Worm (Caenorhabditis elegans): ENCODE results near the gene F14D2.7.

F14D2.7 gene

DNA sequence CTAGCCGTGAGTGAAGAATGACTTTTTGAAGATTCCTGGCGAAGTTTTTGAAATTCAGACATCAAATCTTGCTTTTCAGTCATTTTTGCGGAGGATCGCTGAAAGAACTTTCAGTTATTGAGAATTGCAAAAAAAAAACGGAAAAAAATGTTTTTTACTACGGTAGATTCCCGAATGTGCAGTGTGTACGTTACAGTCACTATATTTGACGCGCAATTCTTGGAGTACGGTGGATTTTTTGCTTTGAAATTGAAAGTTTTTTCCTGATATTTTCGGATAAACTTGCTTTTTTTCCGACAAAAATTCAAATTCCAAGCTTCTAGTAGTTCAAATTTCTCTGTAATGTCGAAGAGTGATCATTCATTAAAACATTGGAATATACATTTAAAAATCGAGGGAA, 3.5 kb upstream of the F14D2.7 start, which contains the start of gene F14D2.11:
Gene F14D2.11 (minus strand): TSS at position 101 of the 400 bp plus-strand sequence.
- no peak for TF ChIP-seq mdl-1 (tag; optimal IDR thresholded peaks at IDR 0.05)
- no peak for TF ChIP-seq ceh-16 (tag; optimal IDR thresholded peaks at IDR 0.05)
- no peak for TF ChIP-seq tbx-2 (tag; optimal IDR thresholded peaks at IDR 0.05)
- no peak for TF ChIP-seq lin-15B (tag; optimal IDR thresholded peaks at IDR 0.05)
- TF ChIP-seq fkh-10 (GFP tag; optimal IDR thresholded peaks at IDR 0.05), result no peak
- TF ChIP-seq nhr-43 (tag; optimal IDR thresholded peaks at IDR 0.05; ENCODE audit: poor library complexity, severe bottlenecking), result no peak
- no peak for TF ChIP-seq lsy-12 (tag; optimal IDR thresholded peaks at IDR 0.05)

DNA sequence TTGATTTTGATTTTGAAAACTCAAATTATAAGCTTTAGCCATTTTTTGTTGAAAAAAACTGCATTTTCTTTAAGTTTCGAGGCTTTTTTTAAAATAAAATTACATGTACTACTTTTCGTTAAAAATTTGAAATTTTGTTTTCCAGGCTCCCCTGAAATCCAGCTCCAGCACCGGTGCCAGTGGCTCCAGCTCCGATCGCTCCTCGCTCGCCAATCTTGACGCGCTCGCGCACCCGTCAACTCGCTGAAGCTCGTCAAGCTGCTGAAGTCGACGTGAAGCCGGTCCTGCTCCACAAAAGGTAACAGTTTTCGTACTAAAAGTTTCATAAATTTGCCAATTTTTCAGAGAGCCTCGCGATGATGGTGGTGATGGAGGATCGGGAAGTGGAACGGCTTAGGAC, 2.4 kb upstream of the F14D2.7 start:
- TF ChIP-seq nhr-67 (tag; optimal IDR thresholded peaks at IDR 0.05) (no peak), snpc-4 (tag; optimal IDR thresholded peaks at IDR 0.05) (no peak), lin-39 (tag; optimal IDR thresholded peaks at IDR 0.05) (no peak), aly-2 (tag; optimal IDR thresholded peaks at IDR 0.05) (no peak), ama-1 (optimal IDR thresholded peaks at IDR 0.05) (no peak), jun-1 (tag; optimal IDR thresholded peaks at IDR 0.05) (no peak), nhr-23 (tag; optimal IDR thresholded peaks at IDR 0.05) (no peak), nhr-11 (tag; optimal IDR thresholded peaks at IDR 0.05) (no peak), mdl-1 (tag; optimal IDR thresholded peaks at IDR 0.05) (no peak), zag-1 (tag; optimal IDR thresholded peaks at IDR 0.05) (no peak), nhr-28 (tag; optimal IDR thresholded peaks at IDR 0.05) (no peak)

DNA sequence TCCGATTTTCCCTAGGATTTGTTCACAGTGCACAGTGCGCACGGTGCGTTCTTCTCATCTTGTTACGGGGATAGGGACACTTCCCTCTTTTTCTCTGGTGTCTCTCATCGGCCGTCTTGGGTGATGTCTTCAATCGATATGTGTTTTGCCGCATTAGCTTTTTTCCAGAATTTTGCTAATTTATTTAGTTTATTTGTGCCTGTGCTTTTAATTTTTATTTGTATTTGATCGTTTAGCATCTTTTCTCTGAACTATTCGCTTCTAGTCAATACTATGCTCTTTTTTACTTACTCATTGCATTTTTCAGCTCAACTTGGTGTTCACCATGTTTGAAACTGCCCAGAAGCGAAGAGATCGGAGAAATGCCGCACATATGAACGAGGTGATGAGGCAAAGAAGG, 1.8 kb upstream of the F14D2.7 start, which contains the start of gene F14D2.5:
Gene F14D2.5 (plus strand): TSS at position 301 of the 400 bp plus-strand sequence.
- no peak for TF ChIP-seq nfya-1 (tag; optimal IDR thresholded peaks at IDR 0.05; ENCODE audit: insufficient read depth)
- TF ChIP-seq ceh-82 (tag; optimal IDR thresholded peaks at IDR 0.05), result no peak
- TF ChIP-seq pha-4 (tag; optimal IDR thresholded peaks at IDR 0.05), result no peak
- no peak for TF ChIP-seq elt-3 (tag; optimal IDR thresholded peaks at IDR 0.05)
- TF ChIP-seq fos-1 (tag; optimal IDR thresholded peaks at IDR 0.05), result no peak
- TF ChIP-seq ZK546.5 (tag; optimal IDR thresholded peaks at IDR 0.05), result no peak
- no peak for TF ChIP-seq nhr-67 (tag; optimal IDR thresholded peaks at IDR 0.05)
- TF ChIP-seq lsy-12 (tag; optimal IDR thresholded peaks at IDR 0.05), result no peak
- no peak for TF ChIP-seq snpc-4 (tag; optimal IDR thresholded peaks at IDR 0.05)
- TF ChIP-seq nhr-23 (tag; optimal IDR thresholded peaks at IDR 0.05), result no peak
- TF ChIP-seq nhr-237 (tag; optimal IDR thresholded peaks at IDR 0.05), result no peak
- no peak for TF ChIP-seq ztf-11 (tag; optimal IDR thresholded peaks at IDR 0.05)
- TF ChIP-seq nhr-11 (tag; optimal IDR thresholded peaks at IDR 0.05), result no peak
- no peak for TF ChIP-seq sea-2 (GFP tag; optimal IDR thresholded peaks at IDR 0.05)
- no peak for TF ChIP-seq jun-1 (tag; optimal IDR thresholded peaks at IDR 0.05)

DNA sequence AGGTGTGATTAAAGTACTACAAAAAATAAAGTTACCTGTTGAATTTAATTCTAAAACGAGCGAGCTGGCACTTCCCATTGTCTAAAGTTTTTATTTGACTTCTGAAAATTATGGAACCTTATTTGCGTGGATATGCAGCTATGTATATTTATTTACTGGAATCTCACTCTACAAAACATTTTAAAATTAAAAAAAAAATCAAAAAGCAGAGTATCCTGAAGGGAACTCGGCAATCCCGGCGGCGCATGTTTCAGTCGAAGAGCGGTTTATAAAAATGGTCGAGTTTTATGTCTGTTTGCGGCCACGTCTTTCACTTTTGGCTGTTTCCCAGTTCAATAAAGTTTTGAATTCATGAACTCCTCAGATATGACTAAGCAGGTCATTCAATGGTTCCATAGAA, 1.4 kb downstream of the F14D2.7 start, which contains the start of gene F14D2.19:
Gene F14D2.19 (minus strand): TSS at position 101 of the 400 bp plus-strand sequence.
- TF ChIP-seq eor-1 (tag; optimal IDR thresholded peaks at IDR 0.05) (no peak), nhr-25 (tag; optimal IDR thresholded peaks at IDR 0.05) (no peak), egl-27 (tag; optimal IDR thresholded peaks at IDR 0.05) (no peak), hmg-11 (tag; optimal IDR thresholded peaks at IDR 0.05) (no peak), R02D3.7 (tag; optimal IDR thresholded peaks at IDR 0.05) (no peak), nhr-43 (tag; optimal IDR thresholded peaks at IDR 0.05; ENCODE audit: poor library complexity, severe bottlenecking) (no peak)

DNA sequence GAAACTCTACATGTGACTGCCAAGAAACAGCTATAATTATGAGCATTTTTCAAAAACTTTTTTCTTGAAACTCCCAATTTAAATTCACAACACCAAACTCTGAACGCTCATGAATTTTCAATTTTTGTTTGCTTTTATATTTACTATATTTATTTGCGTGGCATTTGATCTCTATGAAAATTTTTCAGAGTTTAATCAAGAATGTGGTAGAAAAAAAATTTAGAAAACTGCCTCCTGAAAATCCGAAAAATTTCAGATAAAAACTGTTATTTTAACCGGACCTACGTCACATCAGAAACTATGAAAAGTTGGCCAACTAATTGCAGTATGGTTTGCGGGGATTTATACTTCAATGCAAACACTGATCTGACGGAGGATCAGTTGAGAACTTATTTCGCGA, 6.4 kb downstream of the F14D2.7 start, which contains the start of gene irld-27:
Gene irld-27 (plus strand): TSS at position 301 of the 400 bp plus-strand sequence.
- TF ChIP-seq fkh-2 (tag; optimal IDR thresholded peaks at IDR 0.05) (no peak), ceh-9 (tag; optimal IDR thresholded peaks at IDR 0.05) (no peak), tbx-2 (tag; optimal IDR thresholded peaks at IDR 0.05) (no peak), nhr-28 (tag; optimal IDR thresholded peaks at IDR 0.05) (no peak), pqm-1 (tag; optimal IDR thresholded peaks at IDR 0.05) (no peak), skn-1 (tag; optimal IDR thresholded peaks at IDR 0.05) (no peak), nhr-23 (tag; optimal IDR thresholded peaks at IDR 0.05) (no peak), ztf-4 (tag; optimal IDR thresholded peaks at IDR 0.05) (no peak), unc-39 (tag; optimal IDR thresholded peaks at IDR 0.05) (no peak), ceh-28 (tag; optimal IDR thresholded peaks at IDR 0.05) (no peak), aly-2 (tag; optimal IDR thresholded peaks at IDR 0.05) (no peak), unc-62 (GFP tag; optimal IDR thresholded peaks at IDR 0.05) (no peak), nhr-12 (tag; optimal IDR thresholded peaks at IDR 0.05) (no peak), daf-12 (tag; optimal IDR thresholded peaks at IDR 0.05) (no peak), zag-1 (tag; optimal IDR thresholded peaks at IDR 0.05) (no peak), sea-2 (GFP tag; optimal IDR thresholded peaks at IDR 0.05) (no peak), elt-3 (tag; optimal IDR thresholded peaks at IDR 0.05) (no peak), ceh-16 (tag; optimal IDR thresholded peaks at IDR 0.05) (no peak)
